Fruit fly (Drosophila melanogaster) whole organism, embryonic: ENCODE results near the gene Eato.

Experiments used
- CG17359 ChIP-seq: fragments of 200-800 bp; sonication (Bioruptor generic); optimal IDR thresholded peaks from 3 replicates; lab custom pipeline; 2018; ENCODE audit warnings: missing biosample characterization, mild to moderate bottlenecking, missing genetic modification characterization, moderate library complexity
- HLH3B ChIP-seq: fragments of 200-800 bp; sonication (Bioruptor generic); IDR thresholded peaks from 2 replicates; pipeline ENCODE4 v1.3.6; 2022; ENCODE audit warnings: missing biosample characterization, missing genetic modification characterization
- run ChIP-seq: fragments of 200-800 bp; sonication (Bioruptor generic); optimal IDR thresholded peaks from 3 replicates; lab custom pipeline; 2018; ENCODE audit warnings: missing biosample characterization, mild to moderate bottlenecking, missing genetic modification characterization

DNA sequence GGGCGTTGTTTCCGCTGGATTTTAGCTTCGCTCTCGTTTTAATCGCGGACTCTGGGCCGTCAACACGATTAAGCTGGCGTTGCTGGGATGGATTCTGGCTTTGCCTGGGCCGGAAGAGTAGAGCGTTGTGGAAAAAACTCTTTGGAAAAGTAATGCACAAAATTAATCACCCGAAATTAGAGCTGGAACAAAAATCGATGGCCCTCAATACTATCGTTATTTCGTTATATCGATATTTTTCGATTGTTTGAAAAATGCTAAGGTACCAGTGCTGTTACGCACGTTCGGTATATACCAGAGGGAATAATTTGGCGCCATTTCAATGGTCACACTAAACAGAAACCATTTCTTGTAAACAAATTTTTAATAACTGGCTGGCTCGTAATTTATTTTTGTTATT is 45.7 kb downstream of the Eato start, which contains the start of the genes Arpc1 and Orc5:
- TF ChIP-seq CG17359, result no peak
- no peak for TF ChIP-seq HLH3B (GFP tag; lab: Robert Waterston, UW)
- TF ChIP-seq run, result no peak
